Worm (Caenorhabditis elegans) whole organism, mixed stage, embryonic: ENCODE results near the gene rpl-12.

Source experiments
- blmp-1 ChIP-seq: fragments of 150-350 bp; optimal IDR thresholded peaks from 2 replicates; lab custom pipeline; 2014; ENCODE audit warnings: missing biosample characterization, missing genetic modification characterization
- cnd-1 ChIP-seq: fragments of 200-800 bp; sonication (Bioruptor generic); optimal IDR thresholded peaks from 2 replicates; lab custom pipeline; 2018; ENCODE audit warnings: mild to moderate bottlenecking, missing genetic modification characterization, missing compliant biosample characterization
- drap-1 ChIP-seq: fragments of 200-800 bp; sonication (Bioruptor generic); optimal IDR thresholded peaks from 3 replicates; lab custom pipeline; 2018; ENCODE audit warnings: mild to moderate bottlenecking, missing genetic modification characterization, missing compliant biosample characterization
- elt-1 ChIP-seq: sonication (generic microtip); optimal IDR thresholded peaks from 2 replicates; lab custom pipeline; 2017; ENCODE audit warnings: missing genetic modification characterization, mild to moderate bottlenecking, missing compliant biosample characterization, antibody characterized with exemption, moderate library complexity, borderline replicate concordance; ENCODE audit not compliant: insufficient read depth
- lin-13 ChIP-seq: fragments of 150-350 bp; optimal IDR thresholded peaks from 2 replicates; lab custom pipeline; 2014; ENCODE audit warnings: missing biosample characterization, missing genetic modification characterization
- mab-5 ChIP-seq: fragments of 150-350 bp; optimal IDR thresholded peaks from 2 replicates; lab custom pipeline; 2014; ENCODE audit warnings: missing biosample characterization, missing genetic modification characterization
- mep-1 ChIP-seq: fragments of 150-350 bp; optimal IDR thresholded peaks from 2 replicates; lab custom pipeline; 2017; ENCODE audit warnings: missing biosample characterization, missing genetic modification reagents, missing genetic modification characterization, inconsistent platforms
- nhr-237 ChIP-seq: fragments of 150-350 bp; optimal IDR thresholded peaks from 2 replicates; lab custom pipeline; 2014; ENCODE audit warnings: missing biosample characterization, missing genetic modification characterization
- nhr-76 ChIP-seq: sonication (generic microtip); optimal IDR thresholded peaks from 2 replicates; lab custom pipeline; 2017; ENCODE audit warnings: missing biosample characterization, missing genetic modification characterization
- tbx-8 ChIP-seq: fragments of 200-800 bp; sonication (Bioruptor generic); optimal IDR thresholded peaks from 2 replicates; lab custom pipeline; 2018; ENCODE audit warnings: mild to moderate bottlenecking, missing genetic modification characterization, moderate library complexity, missing compliant biosample characterization
- unc-39 ChIP-seq: fragments of 150-350 bp; optimal IDR thresholded peaks from 2 replicates; lab custom pipeline; 2014; ENCODE audit warnings: missing biosample characterization, missing genetic modification characterization
- unc-62 ChIP-seq: fragments of 150-350 bp; optimal IDR thresholded peaks from 2 replicates; lab custom pipeline; 2014; ENCODE audit warnings: missing biosample characterization, missing genetic modification reagents, missing genetic modification characterization
- zip-8 ChIP-seq: fragments of 150-350 bp; optimal IDR thresholded peaks from 2 replicates; lab custom pipeline; 2014; ENCODE audit warnings: missing biosample characterization, missing genetic modification characterization
- ztf-11 ChIP-seq: fragments of 150-350 bp; optimal IDR thresholded peaks from 2 replicates; lab custom pipeline; 2014; ENCODE audit warnings: missing biosample characterization, missing genetic modification characterization

DNA sequence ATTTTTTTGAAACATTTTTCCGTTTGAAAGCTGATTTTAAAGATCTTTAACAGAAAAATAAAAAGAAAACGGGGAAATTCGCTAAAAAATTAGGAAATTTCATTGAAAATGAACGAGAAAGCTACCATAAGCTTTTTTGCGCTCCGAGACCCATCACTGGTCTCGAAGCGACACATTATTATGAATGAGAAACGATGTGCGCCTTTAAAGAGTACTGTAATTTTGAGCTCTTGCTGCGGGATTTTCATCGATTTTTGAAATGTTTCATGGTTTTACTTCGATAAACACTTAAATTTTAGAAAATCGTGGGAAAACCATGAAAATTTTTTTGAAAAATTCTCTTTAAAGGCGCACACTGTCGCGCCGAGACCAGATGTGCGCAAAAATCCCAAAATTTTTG is 49.8 kb upstream of the rpl-12 start:
- no peak for TF ChIP-seq lin-13 (tag; lab: Kevin White, UChicago)
- TF ChIP-seq elt-1, result no peak
- TF ChIP-seq drap-1, result no peak
- TF ChIP-seq unc-62 (GFP tag; lab: Kevin White, UChicago), result no peak
- TF ChIP-seq tbx-8 (GFP tag; lab: Kevin White, UChicago), result no peak
- TF ChIP-seq mep-1, result no peak
- TF ChIP-seq nhr-237 (tag; lab: Kevin White, UChicago), result no peak
- TF ChIP-seq blmp-1 (tag; lab: Kevin White, UChicago), result no peak
- TF ChIP-seq unc-39 (tag; lab: Kevin White, UChicago), result no peak
- TF ChIP-seq zip-8 (tag; lab: Kevin White, UChicago), result no peak
- no peak for TF ChIP-seq mab-5 (tag; lab: Kevin White, UChicago)
- no peak for TF ChIP-seq nhr-76 (tag; lab: Kevin White, UChicago)
- TF ChIP-seq cnd-1 (tag; lab: Kevin White, UChicago), result no peak
- TF ChIP-seq ztf-11 (tag; lab: Kevin White, UChicago), result no peak
